Worm (Caenorhabditis elegans): Measurements from ENCODE around the gene algn-9.
A peak's percentile ranks its signal among the peaks of the same experiment; 100 is the strongest.

algn-9 gene

DNA sequence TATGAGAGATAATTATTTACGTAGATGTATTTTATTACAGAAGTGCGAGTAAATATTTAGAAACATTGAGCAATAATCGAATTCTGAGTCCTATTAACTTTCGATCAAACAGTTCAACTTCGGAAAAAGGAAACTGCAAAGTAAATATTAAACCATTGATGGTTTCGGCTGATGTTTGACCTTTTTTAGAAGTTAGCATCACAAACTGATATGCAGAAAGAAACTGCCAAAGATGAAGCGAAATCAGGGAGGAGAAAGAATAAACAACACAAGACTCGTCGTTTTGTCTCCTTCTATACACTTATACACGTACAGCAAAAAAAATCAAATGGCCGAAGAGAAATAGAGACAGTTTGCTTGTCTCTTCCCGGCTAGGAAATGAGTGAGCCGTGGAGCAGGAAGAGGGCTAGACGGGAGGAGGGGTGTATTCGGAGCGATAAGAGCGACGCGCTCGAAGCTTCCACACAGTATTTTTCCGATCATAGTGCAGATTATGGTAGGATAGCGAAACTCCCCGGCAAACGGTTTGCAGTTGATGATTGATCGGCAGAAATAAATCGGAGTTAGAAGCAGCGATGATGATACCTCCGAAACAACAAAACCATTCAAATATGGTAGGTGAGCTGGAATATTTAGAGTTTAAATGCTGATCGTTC is 27.5 kb upstream of the algn-9 start (continued):
- TF ChIP-seq dpl-1 (GFP tag; optimal IDR thresholded peaks at IDR 0.05) (no peak), mep-1 (tag; optimal IDR thresholded peaks at IDR 0.05) (peak; percentile 8), Y105C5A.15 (GFP tag; IDR thresholded peaks at IDR 0.05) (no peak), ama-1 (optimal IDR thresholded peaks at IDR 0.05) (peak; percentile 42), egl-27 (tag; optimal IDR thresholded peaks at IDR 0.05) (no peak), F37D6.2 (tag; optimal IDR thresholded peaks at IDR 0.05) (no peak), mdt-29 (GFP tag; IDR thresholded peaks at IDR 0.05) (no peak), pqm-1 (tag; optimal IDR thresholded peaks at IDR 0.05) (peak; percentile 48), aha-1 (tag) (peak; percentile 8), egl-43 (GFP tag; IDR thresholded peaks at IDR 0.05) (peak; percentile 54; the same call in 1 of the 2 replicates), ceh-44 (GFP tag; IDR thresholded peaks at IDR 0.05) (no peak), daf-16 (GFP tag; optimal IDR thresholded peaks at IDR 0.05) (no peak), daf-16 (tag; optimal IDR thresholded peaks at IDR 0.05) (peak; percentile 82), nhr-10 (tag; optimal IDR thresholded peaks at IDR 0.05) (peak; percentile 31), hif-1 (tag; optimal IDR thresholded peaks at IDR 0.05) (peak in 1 of 2 experiments; percentile 24), pha-4 (GFP tag; IDR thresholded peaks at IDR 0.05) (no peak), pha-4 (tag; optimal IDR thresholded peaks at IDR 0.05) (no peak), cey-2 (tag; optimal IDR thresholded peaks at IDR 0.05; ENCODE audit: borderline replicate concordance, insufficient read depth) (no peak), saeg-2 (GFP tag; IDR thresholded peaks at IDR 0.05) (no peak), ceh-20 (GFP tag; IDR thresholded peaks at IDR 0.05) (no peak)

DNA sequence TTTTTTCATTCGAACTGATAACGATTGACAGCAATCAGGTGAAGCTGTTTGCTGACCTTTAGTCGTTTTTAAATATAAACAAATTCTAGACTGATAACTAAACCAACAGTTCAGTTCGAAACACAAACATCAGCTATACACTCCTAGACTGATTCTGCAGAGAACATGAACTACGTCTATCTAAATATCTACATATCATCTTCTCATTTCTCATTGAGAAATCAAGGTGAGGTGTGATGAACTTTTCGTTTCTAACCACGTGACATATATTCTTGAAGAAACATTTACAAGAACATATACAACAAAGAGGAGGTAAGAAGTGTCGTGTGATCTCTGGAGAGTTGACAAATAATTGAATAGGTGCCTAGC is 26.9 kb upstream of the algn-9 start:
- TF ChIP-seq nhr-77 (tag; optimal IDR thresholded peaks at IDR 0.05) (peak; percentile 25), nhr-25 (tag; optimal IDR thresholded peaks at IDR 0.05; ENCODE audit: borderline replicate concordance, insufficient read depth) (peak; percentile 6), hif-1 (tag; optimal IDR thresholded peaks at IDR 0.05) (peak in 1 of 2 experiments; percentile 3), aha-1 (tag) (no peak), nhr-111 (GFP tag; optimal IDR thresholded peaks at IDR 0.05) (no peak), jun-1 (tag; optimal IDR thresholded peaks at IDR 0.05) (no peak), ctbp-1 (GFP tag; IDR thresholded peaks at IDR 0.05) (no peak), spr-1 (tag; optimal IDR thresholded peaks at IDR 0.05) (no peak), egl-43 (GFP tag; IDR thresholded peaks at IDR 0.05) (no peak), gei-8 (GFP tag; optimal IDR thresholded peaks at IDR 0.05) (no peak), ZK337.2 (GFP tag; IDR thresholded peaks at IDR 0.05) (no peak), zfp-2 (tag; optimal IDR thresholded peaks at IDR 0.05) (no peak), ZK546.5 (tag; optimal IDR thresholded peaks at IDR 0.05) (no peak), unc-62 (GFP tag; optimal IDR thresholded peaks at IDR 0.05 in 1 of 2) (peak in 1 of 2 experiments; percentile 70), unc-62 (tag; optimal IDR thresholded peaks at IDR 0.05) (no peak), skn-1 (tag; optimal IDR thresholded peaks at IDR 0.05) (no peak), tra-1 (GFP tag; IDR thresholded peaks at IDR 0.05) (0 out of 2 replicates have a peak, but pooled peaks have one; percentile 2), dmd-9 (GFP tag; IDR thresholded peaks at IDR 0.05) (no peak), F26F4.8 (GFP tag; conservative IDR thresholded peaks at IDR 0.05) (no peak), mdl-1 (tag; optimal IDR thresholded peaks at IDR 0.05) (peak in 1 of 2 experiments; percentile 68), lin-1 (GFP tag; IDR thresholded peaks at IDR 0.05) (no peak), set-16 (GFP tag; IDR thresholded peaks at IDR 0.05) (no peak), pqm-1 (tag; optimal IDR thresholded peaks at IDR 0.05) (peak; percentile 26), madf-5 (GFP tag; IDR thresholded peaks at IDR 0.05) (no peak), duxl-1 (tag; optimal IDR thresholded peaks at IDR 0.05; ENCODE audit: poor library complexity) (no peak), mep-1 (tag; optimal IDR thresholded peaks at IDR 0.05) (peak; percentile 66), hlh-30 (tag; optimal IDR thresholded peaks at IDR 0.05; ENCODE audit: insufficient read depth) (peak; percentile 94), lsy-2 (tag; optimal IDR thresholded peaks at IDR 0.05) (peak in 1 of 2 experiments; percentile 57), ceh-28 (tag; optimal IDR thresholded peaks at IDR 0.05) (no peak), daf-16 (GFP tag; optimal IDR thresholded peaks at IDR 0.05) (no peak), daf-16 (tag; optimal IDR thresholded peaks at IDR 0.05) (peak; percentile 95), lin-38 (GFP tag; IDR thresholded peaks at IDR 0.05) (no peak), mxl-3 (GFP tag; optimal IDR thresholded peaks at IDR 0.05) (peak; percentile 2), nhr-28 (tag; optimal IDR thresholded peaks at IDR 0.05) (peak; percentile 87), Y5F2A.4 (GFP tag; optimal IDR thresholded peaks at IDR 0.05) (no peak), ceh-82 (tag; optimal IDR thresholded peaks at IDR 0.05) (no peak)

Data from whole organism, L4 larva.